Worm (Caenorhabditis elegans): ENCODE data around the gene grl-26.

- TF ChIP-seq snpc-4 (tag; optimal IDR thresholded peaks at IDR 0.05) = no peak
- no peak for TF ChIP-seq lsy-2 (tag; optimal IDR thresholded peaks at IDR 0.05)
- no peak for TF ChIP-seq elt-1 (tag; optimal IDR thresholded peaks at IDR 0.05; ENCODE audit: borderline replicate concordance, insufficient read depth)
These were observed 32.2 kb downstream of the grl-26 start for ce11 chrIV:290387-290786.
